Worm (Caenorhabditis elegans): Measurements from ENCODE around the gene Y54G2A.52.

- TF ChIP-seq W03F9.2 (tag; optimal IDR thresholded peaks at IDR 0.05) (no peak), dao-5 (tag; optimal IDR thresholded peaks at IDR 0.05) (no peak)
Measured at ce11 chrIV:2817038-2817437, 18.6 kb upstream of the Y54G2A.52 start.
